Worm (Caenorhabditis elegans) whole organism, L2 larva: Measurements from ENCODE around the gene col-131.

ENCODE experiments used
- C34F6.9 ChIP-seq: fragments of 150-350 bp; optimal IDR thresholded peaks from 2 replicates; lab custom pipeline; 2014; ENCODE audit warnings: missing biosample characterization, missing genetic modification characterization
- F13H6.1 ChIP-seq: sonication (generic microtip); optimal IDR thresholded peaks from 2 replicates; lab custom pipeline; 2016; ENCODE audit warnings: missing genetic modification characterization, missing compliant biosample characterization
- Y55F3AM.14 ChIP-seq: fragments of 200-800 bp; sonication (Bioruptor generic); optimal IDR thresholded peaks from 2 replicates; lab custom pipeline; 2018; ENCODE audit warnings: mild to moderate bottlenecking, missing genetic modification characterization, missing compliant biosample characterization
- ZK546.5 ChIP-seq: sonication (generic microtip); optimal IDR thresholded peaks from 2 replicates; lab custom pipeline; 2017; ENCODE audit warnings: missing biosample characterization, missing genetic modification characterization
- alr-1 ChIP-seq: fragments of 150-350 bp; optimal IDR thresholded peaks from 2 replicates; lab custom pipeline; 2014; ENCODE audit warnings: missing biosample characterization, missing genetic modification characterization
- ama-1 ChIP-seq: fragments of 150-350 bp; optimal IDR thresholded peaks from 2 replicates; lab custom pipeline; 2018; ENCODE audit warnings: inconsistent platforms
- blmp-1 ChIP-seq: sonication (generic microtip); optimal IDR thresholded peaks from 2 replicates; lab custom pipeline; 2017; ENCODE audit warnings: missing genetic modification characterization, mild to moderate bottlenecking, missing compliant biosample characterization, antibody characterized with exemption, moderate library complexity; ENCODE audit not compliant: insufficient read depth
- ceh-82 ChIP-seq: fragments of 150-350 bp; optimal IDR thresholded peaks from 2 replicates; lab custom pipeline; 2014; ENCODE audit warnings: missing biosample characterization, missing genetic modification characterization
- crh-2 ChIP-seq: sonication (generic microtip); optimal IDR thresholded peaks from 2 replicates; lab custom pipeline; 2017; ENCODE audit warnings: missing biosample characterization, missing genetic modification characterization
- dmd-4 ChIP-seq: sonication (generic microtip); optimal IDR thresholded peaks from 2 replicates; lab custom pipeline; 2017; ENCODE audit warnings: missing biosample characterization, missing genetic modification characterization
- egl-27 ChIP-seq: sonication (generic microtip); optimal IDR thresholded peaks from 3 replicates; lab custom pipeline; 2017; ENCODE audit warnings: missing biosample characterization, missing genetic modification reagents, missing genetic modification characterization
- fos-1 ChIP-seq: fragments of 150-350 bp; optimal IDR thresholded peaks from 2 replicates; lab custom pipeline; 2014; ENCODE audit warnings: missing biosample characterization, missing genetic modification characterization
- gmeb-1 ChIP-seq: fragments of 150-350 bp; optimal IDR thresholded peaks from 2 replicates; lab custom pipeline; 2014; ENCODE audit warnings: missing biosample characterization, missing genetic modification characterization
- lin-39 ChIP-seq: fragments of 150-350 bp; optimal IDR thresholded peaks from 2 replicates; lab custom pipeline; 2014; ENCODE audit warnings: missing biosample characterization, missing genetic modification reagents, missing genetic modification characterization
- lsy-2 ChIP-seq, 2 experiments: fragments of 150-350 bp in 1 of 2; sonication (generic microtip) in 1 of 2; optimal IDR thresholded peaks; 2 replicates each; lab custom pipeline; 2014 to 2017; ENCODE audit warnings: missing biosample characterization in 2 of 2, missing genetic modification characterization in 2 of 2
- mab-5 ChIP-seq: fragments of 150-350 bp; optimal IDR thresholded peaks from 2 replicates; lab custom pipeline; 2014; ENCODE audit warnings: missing biosample characterization, missing genetic modification characterization
- mbf-1 ChIP-seq: sonication (generic microtip); optimal IDR thresholded peaks from 2 replicates; lab custom pipeline; 2017; ENCODE audit warnings: missing biosample characterization, missing genetic modification characterization
- mdl-1 ChIP-seq, 2 experiments: fragments of 150-350 bp in 1 of 2; sonication (generic microtip) in 1 of 2; optimal IDR thresholded peaks; 2 replicates each; lab custom pipeline; 2017; ENCODE audit warnings: missing biosample characterization in 2 of 2, missing genetic modification characterization in 2 of 2
- nhr-10 ChIP-seq: sonication (generic microtip); optimal IDR thresholded peaks from 2 replicates; lab custom pipeline; 2017; ENCODE audit warnings: missing biosample characterization, missing genetic modification characterization
- nhr-11 ChIP-seq: fragments of 150-350 bp; optimal IDR thresholded peaks from 2 replicates; lab custom pipeline; 2014; ENCODE audit warnings: missing biosample characterization, missing genetic modification characterization
- nhr-12 ChIP-seq: fragments of 150-350 bp; optimal IDR thresholded peaks from 2 replicates; lab custom pipeline; 2014; ENCODE audit warnings: missing biosample characterization, missing genetic modification characterization
- nhr-129 ChIP-seq: fragments of 150-350 bp; optimal IDR thresholded peaks from 2 replicates; lab custom pipeline; 2014; ENCODE audit warnings: missing biosample characterization, missing genetic modification characterization
- nhr-21 ChIP-seq: fragments of 150-350 bp; optimal IDR thresholded peaks from 2 replicates; lab custom pipeline; 2014; ENCODE audit warnings: missing biosample characterization, missing genetic modification characterization
- nhr-23 ChIP-seq: fragments of 150-350 bp; optimal IDR thresholded peaks from 2 replicates; lab custom pipeline; 2014; ENCODE audit warnings: missing biosample characterization, missing genetic modification reagents, missing genetic modification characterization
- nhr-237 ChIP-seq: fragments of 150-350 bp; optimal IDR thresholded peaks from 2 replicates; lab custom pipeline; 2014; ENCODE audit warnings: missing biosample characterization, missing genetic modification characterization
- nhr-25 ChIP-seq: fragments of 150-350 bp; sonication (generic microtip); optimal IDR thresholded peaks from 3 replicates; lab custom pipeline; 2014; ENCODE audit warnings: missing biosample characterization, missing genetic modification characterization
- nhr-6 ChIP-seq: fragments of 150-350 bp; optimal IDR thresholded peaks from 2 replicates; lab custom pipeline; 2014; ENCODE audit warnings: missing biosample characterization, missing genetic modification characterization
- nhr-77 ChIP-seq: fragments of 150-350 bp; optimal IDR thresholded peaks from 2 replicates; lab custom pipeline; 2014; ENCODE audit warnings: missing biosample characterization, missing genetic modification characterization
- peb-1 ChIP-seq: fragments of 150-350 bp; optimal IDR thresholded peaks from 2 replicates; lab custom pipeline; 2014; ENCODE audit warnings: missing biosample characterization, missing genetic modification characterization
- sma-3 ChIP-seq: sonication (generic microtip); optimal IDR thresholded peaks from 2 replicates; lab custom pipeline; 2016; ENCODE audit warnings: missing genetic modification reagents, missing genetic modification characterization, missing compliant biosample characterization
- sma-9 ChIP-seq, 2 experiments: fragments of 150-350 bp in 1 of 2; sonication (generic microtip) in 1 of 2; optimal IDR thresholded peaks; 2 replicates each; lab custom pipeline; 2014 to 2016; ENCODE audit warnings: missing genetic modification characterization in 2 of 2, mild to moderate bottlenecking in 1 of 2, missing biosample characterization in 1 of 2, missing compliant biosample characterization in 1 of 2, missing genetic modification reagents in 1 of 2, moderate library complexity in 1 of 2
- unc-55 ChIP-seq: fragments of 150-350 bp; sonication (generic microtip); optimal IDR thresholded peaks from 3 replicates; lab custom pipeline; 2014; ENCODE audit warnings: missing biosample characterization, missing genetic modification reagents, missing genetic modification characterization
- unc-62 ChIP-seq: fragments of 150-350 bp; optimal IDR thresholded peaks from 2 replicates; lab custom pipeline; 2014; ENCODE audit warnings: missing biosample characterization, missing genetic modification reagents, missing genetic modification characterization
- ztf-1 ChIP-seq: fragments of 200-800 bp; sonication (Bioruptor generic); conservative IDR thresholded peaks from 2 replicates; pipeline ENCODE4 v1.3.6; 2022; ENCODE audit warnings: missing genetic modification characterization, missing compliant biosample characterization
- ztf-4 ChIP-seq: fragments of 150-350 bp; optimal IDR thresholded peaks from 2 replicates; lab custom pipeline; 2014; ENCODE audit warnings: missing biosample characterization, missing genetic modification characterization

The col-131 gene

ce11 chrIV:13075625-13076252 lies 8.6 kb upstream of the col-131 start:
- TF ChIP-seq C34F6.9 (tag; lab: Kevin White, UChicago) (no peak), unc-62 (no peak), egl-27 (no peak), nhr-21 (tag; lab: Kevin White, UChicago) (peak; percentile 48), gmeb-1 (tag; lab: Kevin White, UChicago) (peak; percentile 6), lsy-2 (tag; optimal IDR thresholded peaks at IDR 0.05; lab: Kevin White, UChicago) (no peak), sma-9 (GFP tag; optimal IDR thresholded peaks at IDR 0.05; lab: Kevin White, UChicago) (peak; percentile 78), sma-9 (tag; optimal IDR thresholded peaks at IDR 0.05; lab: Kevin White, UChicago) (no peak), nhr-129 (tag; lab: Kevin White, UChicago) (peak; percentile 80), mab-5 (tag; lab: Kevin White, UChicago) (no peak), nhr-25 (tag; lab: Kevin White, UChicago) (peak; percentile 26), fos-1 (tag; lab: Kevin White, UChicago) (peak; percentile 30), nhr-237 (tag; lab: Kevin White, UChicago) (no peak), sma-3 (peak; percentile 57), mdl-1 (tag; optimal IDR thresholded peaks at IDR 0.05; lab: Kevin White, UChicago) (no peak), lin-39 (no peak), Y55F3AM.14 (no peak), ZK546.5 (tag; lab: Kevin White, UChicago) (no peak), blmp-1 (tag; lab: Kevin White, UChicago) (peak; percentile 33)
- TF ChIP-seq, all 48 proteins: peak for 8

- TF ChIP-seq lsy-2 (tag; optimal IDR thresholded peaks at IDR 0.05; lab: Kevin White, UChicago) (no peak), ama-1 (lab: Kevin White, UChicago) (no peak), mab-5 (tag; lab: Kevin White, UChicago) (no peak), gmeb-1 (tag; lab: Kevin White, UChicago) (no peak), ZK546.5 (tag; lab: Kevin White, UChicago) (no peak), nhr-129 (tag; lab: Kevin White, UChicago) (no peak), sma-3 (no peak)
These were observed 4.3 kb upstream of the col-131 start, which contains the start of gene scl-8 for ce11 chrIV:13071445-13071844. scl-8 (plus strand) TSS chrIV:13071745.

- no peak for TF ChIP-seq nhr-11 (tag; lab: Kevin White, UChicago)
- TF ChIP-seq ceh-82 (tag; lab: Kevin White, UChicago) = no peak
- no peak for TF ChIP-seq unc-62
- TF ChIP-seq nhr-23 (tag; lab: Kevin White, UChicago) = no peak
- no peak for TF ChIP-seq nhr-6 (tag; lab: Kevin White, UChicago)
- no peak for TF ChIP-seq nhr-12 (tag; lab: Kevin White, UChicago)
- no peak for TF ChIP-seq crh-2 (tag; lab: Kevin White, UChicago)
- TF ChIP-seq nhr-237 (tag; lab: Kevin White, UChicago) = no peak
- TF ChIP-seq nhr-10 (tag; lab: Kevin White, UChicago) = no peak
- no peak for TF ChIP-seq nhr-129 (tag; lab: Kevin White, UChicago)
- no peak for TF ChIP-seq C34F6.9 (tag; lab: Kevin White, UChicago)
- TF ChIP-seq ztf-1 (GFP tag; lab: Robert Waterston, UW) = no peak
- no peak for TF ChIP-seq peb-1
- no peak for TF ChIP-seq gmeb-1 (tag; lab: Kevin White, UChicago)
- no peak for TF ChIP-seq nhr-25 (tag; lab: Kevin White, UChicago)
- TF ChIP-seq F13H6.1 (tag; lab: Kevin White, UChicago) = no peak
- no peak for TF ChIP-seq nhr-21 (tag; lab: Kevin White, UChicago)
- no peak for TF ChIP-seq mdl-1 (tag; optimal IDR thresholded peaks at IDR 0.05; lab: Kevin White, UChicago)
- TF ChIP-seq lsy-2 (tag; optimal IDR thresholded peaks at IDR 0.05; lab: Kevin White, UChicago) = no peak
These were observed 3.0 kb upstream of the col-131 start, which contains the start of gene scl-7 for ce11 chrIV:13070142-13070541. scl-7 (plus strand) TSS chrIV:13070442.

- TF ChIP-seq Y55F3AM.14 (no peak), ztf-4 (tag; lab: Kevin White, UChicago) (no peak), unc-55 (GFP tag; lab: Kevin White, UChicago) (no peak), ZK546.5 (tag; lab: Kevin White, UChicago) (no peak), nhr-77 (tag; lab: Kevin White, UChicago) (no peak), nhr-21 (tag; lab: Kevin White, UChicago) (no peak), lin-39 (no peak), ama-1 (lab: Kevin White, UChicago) (no peak), dmd-4 (tag; lab: Kevin White, UChicago) (no peak), mbf-1 (tag; lab: Kevin White, UChicago) (no peak), alr-1 (no peak), nhr-129 (tag; lab: Kevin White, UChicago) (no peak), nhr-23 (tag; lab: Kevin White, UChicago) (no peak)
These were observed 1.4 kb upstream of the col-131 start, which contains the start of gene scl-6 for ce11 chrIV:13068451-13068850. scl-6 (plus strand) TSS chrIV:13068751.
